Worm (Caenorhabditis elegans): Measurements from ENCODE around the gene F42C5.4.

Gene F42C5.4

DNA sequence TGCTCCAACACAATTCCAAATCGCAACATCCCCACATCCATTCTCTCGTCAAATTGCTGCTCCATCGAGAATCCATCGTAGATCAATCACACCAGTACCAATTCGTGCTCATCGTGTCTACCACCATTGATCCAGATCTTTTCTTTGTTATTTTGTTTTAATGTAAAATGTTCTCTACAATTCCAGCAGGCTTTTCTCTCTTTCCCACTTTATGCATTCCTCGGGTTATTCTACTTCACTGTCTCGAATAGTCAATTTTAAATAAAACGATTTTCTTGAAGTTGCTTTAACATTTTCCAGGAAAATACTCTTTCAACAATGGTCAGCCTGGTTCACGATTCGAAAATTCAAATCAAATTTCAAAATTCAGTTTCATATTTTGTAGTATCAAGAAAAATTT is 9.0 kb downstream of the F42C5.4 start, which contains the start of gene C06E4.1:
TSS of gene C06E4.1 (plus strand) at position 301 of the 400 bp plus-strand sequence.
- TF ChIP-seq elt-1 (tag; optimal IDR thresholded peaks at IDR 0.05) = no peak
- no peak for TF ChIP-seq ztf-4 (tag; optimal IDR thresholded peaks at IDR 0.05)
- no peak for TF ChIP-seq tbx-2 (tag; optimal IDR thresholded peaks at IDR 0.05)
- TF ChIP-seq egl-27 (tag; optimal IDR thresholded peaks at IDR 0.05) = no peak
- TF ChIP-seq zag-1 (tag; optimal IDR thresholded peaks at IDR 0.05) = no peak
- no peak for TF ChIP-seq nhr-77 (tag; optimal IDR thresholded peaks at IDR 0.05)
- TF ChIP-seq mdl-1 (tag; optimal IDR thresholded peaks at IDR 0.05) = no peak
- no peak for TF ChIP-seq nfya-1 (tag; optimal IDR thresholded peaks at IDR 0.05; ENCODE audit: insufficient read depth)
- TF ChIP-seq pha-4 (tag; optimal IDR thresholded peaks at IDR 0.05) = no peak

DNA sequence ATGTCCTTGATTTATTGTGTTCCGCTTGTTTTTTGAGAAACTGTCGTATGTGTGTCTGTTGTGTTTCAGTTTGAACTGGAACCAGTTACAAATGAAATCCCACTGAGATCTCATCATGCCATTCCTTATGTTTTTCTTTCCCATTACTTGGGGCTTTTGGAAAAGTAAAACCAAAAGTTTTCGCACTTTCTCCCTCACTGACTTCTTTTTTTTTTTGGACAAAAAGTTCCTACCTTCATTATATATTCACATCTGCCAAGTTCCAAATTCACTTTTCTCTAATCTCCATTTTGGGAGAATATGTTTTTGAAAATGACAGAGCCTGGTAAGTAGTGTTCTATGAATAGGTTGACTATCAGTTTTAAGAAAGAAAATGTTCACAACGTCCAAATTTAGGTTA is 15.3 kb downstream of the F42C5.4 start, which contains the start of gene C06E4.2:
TSS of gene C06E4.2 (plus strand) at position 301 of the 400 bp plus-strand sequence.
- TF ChIP-seq nhr-28 (tag; optimal IDR thresholded peaks at IDR 0.05) (no peak), ceh-16 (tag; optimal IDR thresholded peaks at IDR 0.05) (no peak), nhr-23 (tag; optimal IDR thresholded peaks at IDR 0.05) (no peak), lsy-12 (tag; optimal IDR thresholded peaks at IDR 0.05) (no peak), nfya-1 (tag; optimal IDR thresholded peaks at IDR 0.05; ENCODE audit: insufficient read depth) (no peak), pha-4 (tag; optimal IDR thresholded peaks at IDR 0.05) (no peak), zag-1 (tag; optimal IDR thresholded peaks at IDR 0.05) (no peak), ceh-28 (tag; optimal IDR thresholded peaks at IDR 0.05) (no peak), ceh-9 (tag; optimal IDR thresholded peaks at IDR 0.05) (no peak), unc-39 (tag; optimal IDR thresholded peaks at IDR 0.05) (no peak)

DNA sequence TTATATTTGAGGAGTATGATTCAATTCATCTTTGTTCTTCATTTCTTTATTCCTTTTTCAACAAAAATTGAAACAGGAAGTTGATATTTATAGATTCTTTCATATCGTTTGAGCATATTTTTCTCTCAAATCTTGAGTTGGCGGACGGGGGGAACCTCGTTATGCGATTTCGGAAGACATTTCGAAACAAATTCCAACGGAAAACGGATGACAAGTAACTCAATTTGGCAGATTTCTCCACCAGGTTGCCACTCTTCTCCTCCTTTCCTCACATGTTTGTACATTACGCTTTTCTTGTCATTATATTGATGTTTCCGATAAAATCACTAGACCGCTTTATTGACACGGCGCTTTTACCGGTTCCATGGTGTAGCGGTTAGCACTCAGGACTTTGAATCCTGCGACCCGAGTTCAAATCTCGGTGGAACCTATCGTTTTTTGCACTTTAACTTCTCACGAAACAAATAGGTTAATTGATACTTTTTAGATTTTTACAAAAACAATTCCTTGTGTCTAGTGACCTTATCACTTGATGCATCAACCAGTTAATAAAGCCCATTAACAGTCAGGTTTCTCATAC is 16.9 kb downstream of the F42C5.4 start:
- TF ChIP-seq ceh-28 (tag; optimal IDR thresholded peaks at IDR 0.05) (no peak), ceh-9 (tag; optimal IDR thresholded peaks at IDR 0.05) (no peak), unc-62 (GFP tag; optimal IDR thresholded peaks at IDR 0.05) (no peak), mdl-1 (tag; optimal IDR thresholded peaks at IDR 0.05) (no peak), daf-12 (tag; optimal IDR thresholded peaks at IDR 0.05) (no peak), nhr-77 (tag; optimal IDR thresholded peaks at IDR 0.05) (no peak), nhr-237 (tag; optimal IDR thresholded peaks at IDR 0.05) (no peak), ama-1 (optimal IDR thresholded peaks at IDR 0.05) (no peak), elt-2 (tag; optimal IDR thresholded peaks at IDR 0.05) (peak; percentile 25), pha-4 (tag; optimal IDR thresholded peaks at IDR 0.05) (peak; percentile 21)

DNA sequence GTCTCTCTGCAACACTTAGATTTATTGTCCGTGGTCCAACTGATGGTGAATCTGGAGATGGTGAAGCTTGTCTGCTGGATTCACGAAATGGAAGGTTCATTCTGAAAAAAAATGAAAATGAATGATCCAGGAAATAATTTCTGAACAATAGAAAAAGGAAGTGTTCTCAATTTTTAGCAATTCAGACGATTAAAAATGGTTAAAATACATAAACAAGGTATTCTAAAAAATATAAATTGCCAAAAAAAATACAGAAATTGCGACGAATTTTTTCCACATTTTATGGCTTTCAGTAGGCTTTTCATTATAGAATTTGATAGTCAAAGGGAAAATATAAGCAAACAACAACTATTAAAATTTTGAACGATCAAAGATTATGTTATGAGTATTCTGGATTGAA is 28.8 kb downstream of the F42C5.4 start, which contains the start of gene glb-2:
TSS of gene glb-2 (minus strand) at position 101 of the 400 bp plus-strand sequence.
- TF ChIP-seq ztf-4 (tag; optimal IDR thresholded peaks at IDR 0.05) = no peak

DNA sequence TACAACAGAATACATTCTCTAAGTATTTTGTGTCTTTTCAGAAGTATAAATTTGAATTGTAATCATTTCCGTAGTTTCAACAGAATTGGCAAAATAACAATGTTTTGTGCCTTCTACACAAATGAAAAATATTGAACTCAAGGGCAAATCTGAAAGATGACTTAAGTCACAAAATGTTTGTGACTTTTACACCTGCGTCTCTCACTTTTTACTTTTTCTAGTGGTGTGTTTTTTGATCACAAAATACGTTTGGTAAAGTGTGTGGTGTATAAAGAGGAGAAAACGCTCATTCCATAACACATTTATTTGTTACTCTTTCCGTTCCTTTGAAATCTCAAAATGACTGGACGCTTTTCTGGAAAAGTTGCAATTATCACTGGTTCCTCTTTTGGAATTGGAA is 31.3 kb downstream of the F42C5.4 start, which contains the start of gene C06E4.3:
TSS of gene C06E4.3 (plus strand) at position 289 of the 400 bp plus-strand sequence.
- TF ChIP-seq ceh-9 (tag; optimal IDR thresholded peaks at IDR 0.05) = no peak
- TF ChIP-seq ceh-28 (tag; optimal IDR thresholded peaks at IDR 0.05) = no peak
- no peak for TF ChIP-seq R02D3.7 (tag; optimal IDR thresholded peaks at IDR 0.05)
- no peak for TF ChIP-seq skn-1 (tag; optimal IDR thresholded peaks at IDR 0.05)
- TF ChIP-seq elt-2 (tag; optimal IDR thresholded peaks at IDR 0.05) = peak; percentile 30
- peak; percentile 48 for TF ChIP-seq pqm-1 (tag; optimal IDR thresholded peaks at IDR 0.05)
- no peak for TF ChIP-seq fkh-2 (tag; optimal IDR thresholded peaks at IDR 0.05)

DNA sequence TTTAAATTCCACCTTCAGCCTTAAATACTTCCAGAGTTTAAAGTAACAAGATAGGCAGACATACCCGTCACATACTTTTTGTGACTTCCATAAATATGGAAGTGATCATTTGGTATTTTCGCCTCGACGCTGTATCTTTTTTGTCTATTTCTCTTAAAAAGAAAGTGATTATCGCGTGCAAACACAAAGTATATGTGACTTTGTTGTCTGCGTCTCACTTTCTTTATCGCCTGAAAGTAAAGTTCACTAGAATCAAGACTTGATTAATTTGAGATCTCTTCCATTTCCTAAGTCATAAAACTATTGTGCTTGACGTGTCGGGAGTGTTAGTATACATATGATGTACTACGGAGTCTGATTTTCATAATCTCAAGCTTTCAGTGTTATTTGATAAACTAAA is 33.7 kb downstream of the F42C5.4 start, which contains the start of gene C06E4.6:
TSS of gene C06E4.6 (minus strand) at position 51 of the 400 bp plus-strand sequence.
- TF ChIP-seq lin-15B (tag; optimal IDR thresholded peaks at IDR 0.05) (peak; percentile 6), jun-1 (tag; optimal IDR thresholded peaks at IDR 0.05) (no peak), ceh-82 (tag; optimal IDR thresholded peaks at IDR 0.05) (no peak), daf-12 (tag; optimal IDR thresholded peaks at IDR 0.05) (no peak), nhr-237 (tag; optimal IDR thresholded peaks at IDR 0.05) (no peak), elt-2 (tag; optimal IDR thresholded peaks at IDR 0.05) (peak; percentile 43), elt-1 (tag; optimal IDR thresholded peaks at IDR 0.05) (no peak), nhr-12 (tag; optimal IDR thresholded peaks at IDR 0.05) (no peak), eor-1 (tag; optimal IDR thresholded peaks at IDR 0.05) (no peak), unc-62 (GFP tag; optimal IDR thresholded peaks at IDR 0.05) (no peak), mdl-1 (tag; optimal IDR thresholded peaks at IDR 0.05) (peak; percentile 6), nfya-1 (tag; optimal IDR thresholded peaks at IDR 0.05; ENCODE audit: insufficient read depth) (no peak), mml-1 (tag; optimal IDR thresholded peaks at IDR 0.05) (no peak), pqm-1 (tag; optimal IDR thresholded peaks at IDR 0.05) (peak; percentile 81), nhr-25 (tag; optimal IDR thresholded peaks at IDR 0.05) (no peak), egl-27 (tag; optimal IDR thresholded peaks at IDR 0.05) (no peak)
